Fruit fly (Drosophila melanogaster) whole organism, embryonic: Measurements from ENCODE around the gene nenya.

Experiments
- Bgb ChIP-seq: fragments of 200-800 bp; sonication (Bioruptor generic); IDR thresholded peaks from 2 replicates; pipeline ENCODE4 v1.3.6; 2022; ENCODE audit warnings: missing biosample characterization, missing genetic modification characterization; ENCODE audit not compliant: partially characterized antibody
- Blimp-1 ChIP-seq: fragments of 200-800 bp; sonication (Bioruptor generic); optimal IDR thresholded peaks from 3 replicates; lab custom pipeline; 2018; ENCODE audit warnings: missing biosample characterization, missing genetic modification characterization, mild to moderate bottlenecking, moderate library complexity, missing genetic modification reagents
- CG12104 ChIP-seq: fragments of 200-800 bp; sonication (Bioruptor generic); optimal IDR thresholded peaks from 3 replicates; lab custom pipeline; 2016; ENCODE audit warnings: missing biosample characterization, missing genetic modification characterization
- CG33213 ChIP-seq: fragments of 200-800 bp; sonication (Bioruptor generic); optimal IDR thresholded peaks from 3 replicates; lab custom pipeline; 2016; ENCODE audit warnings: missing biosample characterization, missing genetic modification characterization
- CG5953 ChIP-seq: fragments of 200-800 bp; sonication (Bioruptor generic); IDR thresholded peaks from 2 replicates; pipeline ENCODE4 v1.3.6; 2022; ENCODE audit warnings: missing biosample characterization, missing genetic modification characterization
- Ets65A ChIP-seq: fragments of 200-800 bp; sonication (Bioruptor generic); peaks from one replicate; lab custom pipeline; 2016; ENCODE audit warnings: missing biosample characterization, missing genetic modification characterization
- Fer2 ChIP-seq: fragments of 200-800 bp; sonication (Bioruptor generic); optimal IDR thresholded peaks from 2 replicates; lab custom pipeline; 2018; ENCODE audit warnings: missing biosample characterization, mild to moderate bottlenecking, missing genetic modification characterization, moderate library complexity
- Oli ChIP-seq: fragments of 200-800 bp; sonication (Bioruptor generic); optimal IDR thresholded peaks from 2 replicates; lab custom pipeline; 2018; ENCODE audit warnings: missing biosample characterization, mild to moderate bottlenecking, missing genetic modification characterization, moderate library complexity
- Sry-δ ChIP-seq: fragments of 200-800 bp; sonication (Bioruptor generic); optimal IDR thresholded peaks from 2 replicates; lab custom pipeline; 2016; ENCODE audit warnings: missing biosample characterization, missing genetic modification characterization
- bab2 ChIP-seq: fragments of 200-800 bp; sonication (Bioruptor generic); optimal IDR thresholded peaks from 2 replicates; lab custom pipeline; 2016; ENCODE audit warnings: missing biosample characterization, missing genetic modification characterization
- caup ChIP-seq: fragments of 200-800 bp; sonication (Bioruptor generic); optimal IDR thresholded peaks from 3 replicates; lab custom pipeline; 2017; ENCODE audit warnings: missing biosample characterization, mild to moderate bottlenecking, missing genetic modification characterization, moderate library complexity; ENCODE audit not compliant: severe bottlenecking
- hth ChIP-seq: fragments of >200 bp; optimal IDR thresholded peaks from 2 replicates; lab custom pipeline; 2017; ENCODE audit warnings: inconsistent platforms
- luna ChIP-seq: fragments of 200-800 bp; sonication (Bioruptor generic); optimal IDR thresholded peaks from 2 replicates; lab custom pipeline; 2016; ENCODE audit warnings: missing biosample characterization, missing genetic modification characterization
- ranshi ChIP-seq: fragments of 200-800 bp; sonication (Bioruptor generic); IDR thresholded peaks from 2 replicates; pipeline ENCODE4 v1.3.6; 2022; ENCODE audit warnings: missing biosample characterization, missing genetic modification characterization

- TF ChIP-seq hth (lab: Kevin White, UChicago) (no peak), luna (GFP tag; lab: Kevin White, UChicago) (no peak), Sry-δ (GFP tag; lab: Kevin White, UChicago) (no peak), Blimp-1 (GFP tag; lab: Kevin White, UChicago) (no peak), Oli (tag; lab: Kevin White, UChicago) (no peak), Ets65A (GFP tag; lab: Kevin White, UChicago) (no peak), CG5953 (GFP tag; lab: Robert Waterston, UW) (no peak), CG33213 (GFP tag; lab: Kevin White, UChicago) (no peak), caup (GFP tag; lab: Kevin White, UChicago) (no peak), bab2 (no peak), CG12104 (GFP tag; lab: Kevin White, UChicago) (no peak), Fer2 (tag; lab: Kevin White, UChicago) (no peak), Bgb (GFP tag; lab: Robert Waterston, UW) (no peak), ranshi (GFP tag; lab: Robert Waterston, UW) (no peak)
Measured at dm6 chr3R:27905695-27906094, 22.3 kb downstream of the nenya start, which contains the start of gene CG34353.
